Worm (Caenorhabditis elegans) whole organism, L2 larva: ENCODE measurements around the gene fan-1.

Experiments used
- C34F6.9 ChIP-seq: fragments of 150-350 bp; optimal IDR thresholded peaks from 2 replicates; lab custom pipeline; 2014; ENCODE audit warnings: missing biosample characterization, missing genetic modification characterization
- F13H6.1 ChIP-seq: sonication (generic microtip); optimal IDR thresholded peaks from 2 replicates; lab custom pipeline; 2016; ENCODE audit warnings: missing genetic modification characterization, missing compliant biosample characterization
- R02D3.7 ChIP-seq: fragments of 150-350 bp; optimal IDR thresholded peaks from 2 replicates; lab custom pipeline; 2014; ENCODE audit warnings: missing biosample characterization, missing genetic modification characterization
- Y55F3AM.14 ChIP-seq: fragments of 200-800 bp; sonication (Bioruptor generic); optimal IDR thresholded peaks from 2 replicates; lab custom pipeline; 2018; ENCODE audit warnings: mild to moderate bottlenecking, missing genetic modification characterization, missing compliant biosample characterization
- ZK546.5 ChIP-seq: sonication (generic microtip); optimal IDR thresholded peaks from 2 replicates; lab custom pipeline; 2017; ENCODE audit warnings: missing biosample characterization, missing genetic modification characterization
- alr-1 ChIP-seq: fragments of 150-350 bp; optimal IDR thresholded peaks from 2 replicates; lab custom pipeline; 2014; ENCODE audit warnings: missing biosample characterization, missing genetic modification characterization
- aly-2 ChIP-seq: fragments of 150-350 bp; optimal IDR thresholded peaks from 2 replicates; lab custom pipeline; 2014; ENCODE audit warnings: missing biosample characterization, missing genetic modification characterization
- ama-1 ChIP-seq: fragments of 150-350 bp; optimal IDR thresholded peaks from 2 replicates; lab custom pipeline; 2018; ENCODE audit warnings: inconsistent platforms
- blmp-1 ChIP-seq: sonication (generic microtip); optimal IDR thresholded peaks from 2 replicates; lab custom pipeline; 2017; ENCODE audit warnings: missing genetic modification characterization, mild to moderate bottlenecking, missing compliant biosample characterization, antibody characterized with exemption, moderate library complexity; ENCODE audit not compliant: insufficient read depth
- ceh-16 ChIP-seq: fragments of 150-350 bp; optimal IDR thresholded peaks from 2 replicates; lab custom pipeline; 2014; ENCODE audit warnings: missing biosample characterization, missing genetic modification characterization
- ceh-82 ChIP-seq: fragments of 150-350 bp; optimal IDR thresholded peaks from 2 replicates; lab custom pipeline; 2014; ENCODE audit warnings: missing biosample characterization, missing genetic modification characterization
- crh-2 ChIP-seq: sonication (generic microtip); optimal IDR thresholded peaks from 2 replicates; lab custom pipeline; 2017; ENCODE audit warnings: missing biosample characterization, missing genetic modification characterization
- dmd-4 ChIP-seq: sonication (generic microtip); optimal IDR thresholded peaks from 2 replicates; lab custom pipeline; 2017; ENCODE audit warnings: missing biosample characterization, missing genetic modification characterization
- egl-27 ChIP-seq: sonication (generic microtip); optimal IDR thresholded peaks from 3 replicates; lab custom pipeline; 2017; ENCODE audit warnings: missing biosample characterization, missing genetic modification reagents, missing genetic modification characterization
- elt-1 ChIP-seq: fragments of 150-350 bp; optimal IDR thresholded peaks from 2 replicates; lab custom pipeline; 2014; ENCODE audit warnings: missing biosample characterization, missing genetic modification characterization
- elt-3 ChIP-seq: sonication (generic microtip); optimal IDR thresholded peaks from 2 replicates; lab custom pipeline; 2017; ENCODE audit warnings: missing biosample characterization, missing genetic modification characterization
- fos-1 ChIP-seq: fragments of 150-350 bp; optimal IDR thresholded peaks from 2 replicates; lab custom pipeline; 2014; ENCODE audit warnings: missing biosample characterization, missing genetic modification characterization
- gmeb-1 ChIP-seq: fragments of 150-350 bp; optimal IDR thresholded peaks from 2 replicates; lab custom pipeline; 2014; ENCODE audit warnings: missing biosample characterization, missing genetic modification characterization
- lin-11 ChIP-seq: fragments of 150-350 bp; sonication (generic microtip); optimal IDR thresholded peaks from 2 replicates; lab custom pipeline; 2014; ENCODE audit warnings: missing biosample characterization, missing genetic modification characterization, inconsistent platforms, mixed read lengths
- lin-13 ChIP-seq: fragments of 150-350 bp; optimal IDR thresholded peaks from 2 replicates; lab custom pipeline; 2014; ENCODE audit warnings: missing biosample characterization, missing genetic modification reagents, missing genetic modification characterization
- lin-39 ChIP-seq: fragments of 150-350 bp; optimal IDR thresholded peaks from 2 replicates; lab custom pipeline; 2014; ENCODE audit warnings: missing biosample characterization, missing genetic modification reagents, missing genetic modification characterization
- lsy-2 ChIP-seq, 2 experiments: fragments of 150-350 bp in 1 of 2; sonication (generic microtip) in 1 of 2; optimal IDR thresholded peaks; 2 replicates each; lab custom pipeline; 2014 to 2017; ENCODE audit warnings: missing biosample characterization in 2 of 2, missing genetic modification characterization in 2 of 2
- mab-5 ChIP-seq: fragments of 150-350 bp; optimal IDR thresholded peaks from 2 replicates; lab custom pipeline; 2014; ENCODE audit warnings: missing biosample characterization, missing genetic modification characterization
- mbf-1 ChIP-seq: sonication (generic microtip); optimal IDR thresholded peaks from 2 replicates; lab custom pipeline; 2017; ENCODE audit warnings: missing biosample characterization, missing genetic modification characterization
- mdl-1 ChIP-seq, 2 experiments: fragments of 150-350 bp in 1 of 2; sonication (generic microtip) in 1 of 2; optimal IDR thresholded peaks; 2 replicates each; lab custom pipeline; 2017; ENCODE audit warnings: missing biosample characterization in 2 of 2, missing genetic modification characterization in 2 of 2
- nhr-10 ChIP-seq: sonication (generic microtip); optimal IDR thresholded peaks from 2 replicates; lab custom pipeline; 2017; ENCODE audit warnings: missing biosample characterization, missing genetic modification characterization
- nhr-11 ChIP-seq: fragments of 150-350 bp; optimal IDR thresholded peaks from 2 replicates; lab custom pipeline; 2014; ENCODE audit warnings: missing biosample characterization, missing genetic modification characterization
- nhr-12 ChIP-seq: fragments of 150-350 bp; optimal IDR thresholded peaks from 2 replicates; lab custom pipeline; 2014; ENCODE audit warnings: missing biosample characterization, missing genetic modification characterization
- nhr-129 ChIP-seq: fragments of 150-350 bp; optimal IDR thresholded peaks from 2 replicates; lab custom pipeline; 2014; ENCODE audit warnings: missing biosample characterization, missing genetic modification characterization
- nhr-21 ChIP-seq: fragments of 150-350 bp; optimal IDR thresholded peaks from 2 replicates; lab custom pipeline; 2014; ENCODE audit warnings: missing biosample characterization, missing genetic modification characterization
- nhr-23 ChIP-seq: fragments of 150-350 bp; optimal IDR thresholded peaks from 2 replicates; lab custom pipeline; 2014; ENCODE audit warnings: missing biosample characterization, missing genetic modification reagents, missing genetic modification characterization
- nhr-237 ChIP-seq: fragments of 150-350 bp; optimal IDR thresholded peaks from 2 replicates; lab custom pipeline; 2014; ENCODE audit warnings: missing biosample characterization, missing genetic modification characterization
- nhr-25 ChIP-seq: fragments of 150-350 bp; sonication (generic microtip); optimal IDR thresholded peaks from 3 replicates; lab custom pipeline; 2014; ENCODE audit warnings: missing biosample characterization, missing genetic modification characterization
- nhr-6 ChIP-seq: fragments of 150-350 bp; optimal IDR thresholded peaks from 2 replicates; lab custom pipeline; 2014; ENCODE audit warnings: missing biosample characterization, missing genetic modification characterization
- nhr-77 ChIP-seq: fragments of 150-350 bp; optimal IDR thresholded peaks from 2 replicates; lab custom pipeline; 2014; ENCODE audit warnings: missing biosample characterization, missing genetic modification characterization
- peb-1 ChIP-seq: fragments of 150-350 bp; optimal IDR thresholded peaks from 2 replicates; lab custom pipeline; 2014; ENCODE audit warnings: missing biosample characterization, missing genetic modification characterization
- sem-4 ChIP-seq: fragments of 150-350 bp; optimal IDR thresholded peaks from 2 replicates; lab custom pipeline; 2014; ENCODE audit warnings: missing biosample characterization, missing genetic modification reagents, missing genetic modification characterization
- skn-1 ChIP-seq: sonication (generic microtip); optimal IDR thresholded peaks from 2 replicates; lab custom pipeline; 2017; ENCODE audit warnings: missing biosample characterization, missing genetic modification characterization
- sma-3 ChIP-seq: sonication (generic microtip); optimal IDR thresholded peaks from 2 replicates; lab custom pipeline; 2016; ENCODE audit warnings: missing genetic modification reagents, missing genetic modification characterization, missing compliant biosample characterization
- sma-9 ChIP-seq, 2 experiments: fragments of 150-350 bp in 1 of 2; sonication (generic microtip) in 1 of 2; optimal IDR thresholded peaks; 2 replicates each; lab custom pipeline; 2014 to 2016; ENCODE audit warnings: missing genetic modification characterization in 2 of 2, mild to moderate bottlenecking in 1 of 2, missing biosample characterization in 1 of 2, missing compliant biosample characterization in 1 of 2, missing genetic modification reagents in 1 of 2, moderate library complexity in 1 of 2
- snpc-4 ChIP-seq: fragments of 150-350 bp; optimal IDR thresholded peaks from 2 replicates; lab custom pipeline; 2014; ENCODE audit warnings: missing biosample characterization, missing genetic modification characterization
- unc-39 ChIP-seq: fragments of 150-350 bp; optimal IDR thresholded peaks from 2 replicates; lab custom pipeline; 2014; ENCODE audit warnings: missing biosample characterization, missing genetic modification characterization
- unc-55 ChIP-seq: fragments of 150-350 bp; sonication (generic microtip); optimal IDR thresholded peaks from 3 replicates; lab custom pipeline; 2014; ENCODE audit warnings: missing biosample characterization, missing genetic modification reagents, missing genetic modification characterization
- unc-62 ChIP-seq: fragments of 150-350 bp; optimal IDR thresholded peaks from 2 replicates; lab custom pipeline; 2014; ENCODE audit warnings: missing biosample characterization, missing genetic modification reagents, missing genetic modification characterization
- zag-1 ChIP-seq: fragments of 150-350 bp; optimal IDR thresholded peaks from 2 replicates; lab custom pipeline; 2014; ENCODE audit warnings: missing biosample characterization, missing genetic modification characterization
- ztf-1 ChIP-seq: fragments of 200-800 bp; sonication (Bioruptor generic); conservative IDR thresholded peaks from 2 replicates; pipeline ENCODE4 v1.3.6; 2022; ENCODE audit warnings: missing genetic modification characterization, missing compliant biosample characterization
- ztf-11 ChIP-seq: sonication (generic microtip); optimal IDR thresholded peaks from 2 replicates; lab custom pipeline; 2017; ENCODE audit warnings: missing biosample characterization, missing genetic modification characterization
- ztf-4 ChIP-seq: fragments of 150-350 bp; optimal IDR thresholded peaks from 2 replicates; lab custom pipeline; 2014; ENCODE audit warnings: missing biosample characterization, missing genetic modification characterization

Gene fan-1

ce11 chrIV:6548609-6549008 lies at the start of gene fan-1:
Gene fan-1 (plus strand): TSS chrIV:6548686.
- TF ChIP-seq unc-39 (no peak), dmd-4 (tag; lab: Kevin White, UChicago) (no peak), elt-3 (tag; lab: Kevin White, UChicago) (no peak), nhr-11 (tag; lab: Kevin White, UChicago) (no peak), nhr-21 (peak; percentile 23), nhr-12 (no peak), snpc-4 (tag; lab: Kevin White, UChicago) (peak; percentile 5), ztf-4 (tag; lab: Kevin White, UChicago) (no peak), lin-39 (tag; lab: Kevin White, UChicago) (no peak), aly-2 (tag; lab: Kevin White, UChicago) (no peak), egl-27 (tag; lab: Kevin White, UChicago) (no peak), mbf-1 (tag; lab: Kevin White, UChicago) (no peak), unc-55 (GFP tag; lab: Kevin White, UChicago) (peak; percentile 93), R02D3.7 (tag; lab: Kevin White, UChicago) (no peak), unc-62 (GFP tag; lab: Kevin White, UChicago) (no peak), blmp-1 (tag; lab: Kevin White, UChicago) (no peak), alr-1 (tag; lab: Kevin White, UChicago) (no peak), nhr-23 (tag; lab: Kevin White, UChicago) (no peak), ZK546.5 (tag; lab: Kevin White, UChicago) (no peak), zag-1 (tag; lab: Kevin White, UChicago) (no peak), C34F6.9 (tag; lab: Kevin White, UChicago) (peak; percentile 70), fos-1 (tag; lab: Kevin White, UChicago) (peak; percentile 23), ceh-82 (tag; lab: Kevin White, UChicago) (no peak), Y55F3AM.14 (GFP tag; lab: Kevin White, UChicago) (no peak), lin-13 (peak; percentile 69), sma-9 (GFP tag; optimal IDR thresholded peaks at IDR 0.05; lab: Kevin White, UChicago) (peak; percentile 72), sma-9 (tag; optimal IDR thresholded peaks at IDR 0.05; lab: Kevin White, UChicago) (no peak), F13H6.1 (peak; percentile 38), lin-11 (tag; lab: Kevin White, UChicago) (no peak), mdl-1 (tag; optimal IDR thresholded peaks at IDR 0.05; lab: Kevin White, UChicago) (no peak), nhr-129 (tag; lab: Kevin White, UChicago) (peak; percentile 56), sem-4 (tag; lab: Kevin White, UChicago) (peak; percentile 20), nhr-237 (tag; lab: Kevin White, UChicago) (no peak), ztf-11 (tag; lab: Kevin White, UChicago) (no peak), mab-5 (no peak), sma-3 (GFP tag; lab: Kevin White, UChicago) (peak; percentile 39), ama-1 (lab: Kevin White, UChicago) (no peak), nhr-25 (tag; lab: Kevin White, UChicago) (peak; percentile 9), peb-1 (no peak), crh-2 (tag; lab: Kevin White, UChicago) (peak; percentile 30), elt-1 (tag; lab: Kevin White, UChicago) (no peak), nhr-77 (no peak), nhr-6 (tag; lab: Kevin White, UChicago) (no peak), skn-1 (tag; lab: Kevin White, UChicago) (no peak), gmeb-1 (tag; lab: Kevin White, UChicago) (peak; percentile 97), lsy-2 (tag; optimal IDR thresholded peaks at IDR 0.05; lab: Kevin White, UChicago) (peak; percentile 43 to 80), ceh-16 (tag; lab: Kevin White, UChicago) (no peak), nhr-10 (tag; lab: Kevin White, UChicago) (no peak), ztf-1 (GFP tag; lab: Robert Waterston, UW) (no peak)
